Worm (Caenorhabditis elegans) whole organism, midembryonic: ENCODE measurements around the gene col-176.

Experiments
- ztf-23 ChIP-seq: fragments of 200-800 bp; sonication (Bioruptor generic); IDR thresholded peaks from 2 replicates; pipeline ENCODE4 v1.3.6; 2022; ENCODE audit warnings: missing genetic modification reagents, missing genetic modification characterization, missing compliant biosample characterization
- ztf-29 ChIP-seq: fragments of 200-800 bp; sonication (Bioruptor generic); IDR thresholded peaks from 2 replicates; pipeline ENCODE4 v1.3.6; 2022; ENCODE audit warnings: missing genetic modification reagents, missing genetic modification characterization, missing compliant biosample characterization

DNA sequence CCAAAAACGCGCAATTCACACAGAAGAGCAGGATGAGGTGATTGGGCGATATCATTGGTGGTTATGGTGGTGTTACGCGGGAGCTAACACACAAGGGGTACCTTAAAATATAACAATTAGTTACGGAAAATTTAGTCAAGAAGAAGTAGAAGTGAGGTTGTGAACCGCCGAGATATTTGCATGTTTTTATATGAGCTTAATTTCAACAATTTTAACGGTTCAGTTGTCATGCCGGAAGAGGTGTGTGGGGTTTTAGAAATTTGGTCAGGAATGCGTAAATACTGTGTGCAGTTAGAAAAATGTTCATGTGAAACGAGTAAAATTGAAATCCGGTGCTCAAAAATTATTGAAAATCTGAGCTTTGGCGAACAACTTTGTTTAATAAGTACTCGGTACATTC is 15.5 kb downstream of the col-176 start, which contains the start of gene flp-3:
- TF ChIP-seq ztf-29 (GFP tag; lab: Robert Waterston, UW), result no peak
- no peak for TF ChIP-seq ztf-23
